Fruit fly (Drosophila melanogaster) whole organism, pupa: ENCODE results near the gene Ac76E.

ENCODE experiments used
- CG10348 ChIP-seq: fragments of 200-800 bp; sonication (Bioruptor generic); IDR thresholded peaks from 2 replicates; pipeline ENCODE4 v1.3.6; 2022; ENCODE audit warnings: missing biosample characterization, missing genetic modification characterization
- CG12605 ChIP-seq: fragments of 200-800 bp; sonication (Bioruptor generic); IDR thresholded peaks from 2 replicates; pipeline ENCODE4 v1.3.6; 2022; ENCODE audit warnings: missing biosample characterization, missing genetic modification characterization
- CG13204 ChIP-seq: fragments of 200-800 bp; sonication (Bioruptor generic); optimal IDR thresholded peaks from 2 replicates; lab custom pipeline; 2018; ENCODE audit warnings: missing biosample characterization, mild to moderate bottlenecking, missing genetic modification characterization, moderate library complexity
- CG14655 ChIP-seq: fragments of 200-800 bp; sonication (Bioruptor generic); optimal IDR thresholded peaks from 3 replicates; lab custom pipeline; 2017; ENCODE audit warnings: mild to moderate bottlenecking, missing biosample characterization, missing genetic modification reagents, missing genetic modification characterization
- CG15710 ChIP-seq: fragments of 200-800 bp; sonication (Bioruptor generic); optimal IDR thresholded peaks from 2 replicates; lab custom pipeline; 2018; ENCODE audit warnings: missing biosample characterization, mild to moderate bottlenecking, missing genetic modification characterization, moderate library complexity
- CG17806 ChIP-seq: fragments of 200-800 bp; sonication (Bioruptor generic); optimal IDR thresholded peaks from 2 replicates; lab custom pipeline; 2018; ENCODE audit warnings: missing biosample characterization, mild to moderate bottlenecking, missing genetic modification characterization, moderate library complexity
- CG32121 ChIP-seq: fragments of 200-800 bp; sonication (Bioruptor generic); IDR thresholded peaks from 2 replicates; pipeline ENCODE4 v1.3.6; 2022; ENCODE audit warnings: missing biosample characterization, missing genetic modification characterization
- CG34367 ChIP-seq: fragments of 200-800 bp; sonication (Bioruptor generic); optimal IDR thresholded peaks from 2 replicates; lab custom pipeline; 2018; ENCODE audit warnings: missing biosample characterization, mild to moderate bottlenecking, missing genetic modification characterization
- CG4496 ChIP-seq: fragments of 200-800 bp; sonication (Bioruptor generic); IDR thresholded peaks from 3 replicates; pipeline ENCODE4 v1.3.6; 2022; ENCODE audit warnings: missing biosample characterization, missing genetic modification characterization
- CG8159 ChIP-seq: fragments of 200-800 bp; sonication (Bioruptor generic); optimal IDR thresholded peaks from 3 replicates; lab custom pipeline; 2018; ENCODE audit warnings: missing biosample characterization, mild to moderate bottlenecking, missing genetic modification characterization, moderate library complexity
- CG8301 ChIP-seq: fragments of 200-800 bp; sonication (Bioruptor generic); optimal IDR thresholded peaks from 2 replicates; lab custom pipeline; 2018; ENCODE audit warnings: missing biosample characterization, mild to moderate bottlenecking, missing genetic modification characterization
- CG9948 ChIP-seq: fragments of 200-800 bp; sonication (Bioruptor generic); optimal IDR thresholded peaks from 2 replicates; lab custom pipeline; 2018; ENCODE audit warnings: missing biosample characterization, mild to moderate bottlenecking, missing genetic modification characterization, moderate library complexity
- D1 ChIP-seq: fragments of 200-800 bp; sonication (Bioruptor generic); optimal IDR thresholded peaks from 2 replicates; lab custom pipeline; 2018; ENCODE audit warnings: missing biosample characterization, mild to moderate bottlenecking, missing genetic modification characterization, moderate library complexity
- EcR ChIP-seq: fragments of 200-800 bp; sonication (Bioruptor generic); optimal IDR thresholded peaks from 3 replicates; lab custom pipeline; 2019; ENCODE audit warnings: missing biosample characterization, missing genetic modification characterization, mild to moderate bottlenecking, moderate library complexity, missing genetic modification reagents
- Ets98B ChIP-seq: fragments of 200-800 bp; sonication (Bioruptor generic); IDR thresholded peaks from 2 replicates; pipeline ENCODE4 v1.3.6; 2022; ENCODE audit warnings: missing biosample characterization, missing genetic modification characterization
- Pif1A ChIP-seq: fragments of 200-800 bp; sonication (Bioruptor generic); optimal IDR thresholded peaks from 3 replicates; lab custom pipeline; 2016; ENCODE audit warnings: missing biosample characterization, missing genetic modification characterization
- Pif1B ChIP-seq: fragments of 200-800 bp; sonication (Bioruptor generic); optimal IDR thresholded peaks from 3 replicates; lab custom pipeline; 2016; ENCODE audit warnings: missing biosample characterization, missing genetic modification characterization
- Snoo ChIP-seq: fragments of 200-800 bp; sonication (Bioruptor generic); optimal IDR thresholded peaks from 3 replicates; lab custom pipeline; 2017; ENCODE audit warnings: missing biosample characterization, mild to moderate bottlenecking, missing genetic modification characterization, inconsistent platforms
- fd96Ca ChIP-seq: fragments of 200-800 bp; sonication (Bioruptor generic); IDR thresholded peaks from 3 replicates; pipeline ENCODE4 v1.3.6; 2022; ENCODE audit warnings: missing biosample characterization, missing genetic modification characterization
- gl ChIP-seq: fragments of 200-800 bp; sonication (Bioruptor generic); optimal IDR thresholded peaks from 2 replicates; lab custom pipeline; 2018; ENCODE audit warnings: missing biosample characterization, mild to moderate bottlenecking, missing genetic modification characterization
- rn ChIP-seq: fragments of 200-800 bp; sonication (Bioruptor generic); IDR thresholded peaks from 2 replicates; pipeline ENCODE4 v1.3.6; 2022; ENCODE audit warnings: missing biosample characterization, missing genetic modification characterization

Ac76E gene

DNA sequence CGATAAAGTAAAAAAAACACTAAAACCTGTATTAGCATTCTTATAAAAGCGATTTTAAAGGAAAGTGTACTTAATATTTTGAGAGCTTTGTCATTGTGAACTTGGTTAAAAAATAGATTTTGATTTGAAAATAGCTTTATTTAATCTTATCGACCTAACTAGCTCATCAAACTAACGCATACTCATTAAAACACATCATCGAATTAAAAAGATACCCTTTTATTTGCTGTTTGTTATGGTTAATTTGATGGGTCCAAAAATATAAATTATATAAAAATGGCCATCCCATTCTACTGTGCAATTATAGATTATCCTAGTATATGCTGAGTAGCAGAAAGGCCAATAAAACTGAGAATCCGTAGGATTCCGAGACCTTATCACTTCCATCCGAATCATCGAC lies 11.9 kb downstream of the Ac76E start, which contains the start of gene CG32219:
TSS of gene CG32219 (minus strand) at position 101 of the 400 bp plus-strand sequence.
- no peak for TF ChIP-seq CG9948 (tag; lab: Kevin White, UChicago)
- no peak for TF ChIP-seq D1 (tag; lab: Kevin White, UChicago)
- TF ChIP-seq CG8301: no peak
- no peak for TF ChIP-seq gl (tag; lab: Kevin White, UChicago)
- TF ChIP-seq rn (GFP tag; lab: Robert Waterston, UW): no peak
- no peak for TF ChIP-seq CG17806 (tag; lab: Kevin White, UChicago)
- TF ChIP-seq CG8159 (tag; lab: Kevin White, UChicago): no peak
- no peak for TF ChIP-seq CG15710 (tag; lab: Kevin White, UChicago)
- no peak for TF ChIP-seq CG34367 (tag; lab: Kevin White, UChicago)
- no peak for TF ChIP-seq CG4496 (GFP tag; lab: Robert Waterston, UW)
- no peak for TF ChIP-seq CG14655
- TF ChIP-seq CG12605: no peak
- TF ChIP-seq CG13204: no peak

DNA sequence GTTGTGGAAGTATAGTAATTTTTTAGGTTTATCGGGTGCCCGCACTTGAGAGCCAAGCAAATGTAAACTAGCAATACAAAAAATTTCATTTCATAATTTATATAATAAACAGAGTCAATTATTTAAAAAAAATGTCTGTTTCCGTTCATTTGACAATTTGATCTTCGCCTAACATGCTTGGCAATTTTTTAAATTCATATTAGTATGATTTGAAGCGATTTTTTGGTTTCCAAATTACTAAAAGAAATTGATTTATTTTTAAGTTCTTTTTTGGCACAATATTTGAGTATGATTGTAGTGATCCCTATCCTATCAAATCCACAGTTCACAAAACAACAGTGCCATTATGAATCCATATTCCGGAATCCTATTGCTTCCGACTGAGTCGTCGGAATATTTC lies 12.8 kb downstream of the Ac76E start, which contains the start of gene CG34258:
TSS of gene CG34258 (minus strand) at position 101 of the 400 bp plus-strand sequence.
- TF ChIP-seq CG13204: no peak
- TF ChIP-seq CG12605: no peak
- TF ChIP-seq CG10348 (GFP tag; lab: Robert Waterston, UW): no peak
- no peak for TF ChIP-seq CG8159 (tag; lab: Kevin White, UChicago)
- no peak for TF ChIP-seq fd96Ca
- no peak for TF ChIP-seq CG4496 (GFP tag; lab: Robert Waterston, UW)

DNA sequence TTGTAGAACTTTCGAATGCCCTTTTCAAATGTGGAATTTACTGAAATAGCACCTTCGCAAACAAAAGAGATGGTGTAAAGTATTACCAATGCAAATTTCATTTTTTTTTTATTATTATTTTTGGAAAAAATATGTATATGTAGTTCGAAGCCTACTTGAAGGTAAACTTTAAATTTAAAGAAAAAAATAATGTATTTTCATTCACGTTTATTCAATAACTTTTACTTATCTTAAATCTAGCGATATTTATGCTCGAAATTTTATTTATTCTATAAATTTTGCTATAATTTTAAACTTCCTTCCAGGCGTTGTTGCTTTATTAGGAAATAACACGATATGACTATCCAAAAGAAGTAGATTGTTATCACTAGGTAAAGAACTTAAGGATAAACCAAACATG lies 13.6 kb downstream of the Ac76E start, which contains the start of gene CG33710:
TSS of gene CG33710 (minus strand) at position 101 of the 400 bp plus-strand sequence.
- TF ChIP-seq CG4496 (GFP tag; lab: Robert Waterston, UW) (no peak), CG9948 (tag; lab: Kevin White, UChicago) (no peak), CG14655 (no peak), CG8159 (tag; lab: Kevin White, UChicago) (no peak), rn (GFP tag; lab: Robert Waterston, UW) (no peak), CG13204 (no peak), D1 (tag; lab: Kevin White, UChicago) (no peak), Pif1A (GFP tag; lab: Kevin White, UChicago) (no peak), EcR (no peak), gl (tag; lab: Kevin White, UChicago) (no peak), fd96Ca (no peak)

DNA sequence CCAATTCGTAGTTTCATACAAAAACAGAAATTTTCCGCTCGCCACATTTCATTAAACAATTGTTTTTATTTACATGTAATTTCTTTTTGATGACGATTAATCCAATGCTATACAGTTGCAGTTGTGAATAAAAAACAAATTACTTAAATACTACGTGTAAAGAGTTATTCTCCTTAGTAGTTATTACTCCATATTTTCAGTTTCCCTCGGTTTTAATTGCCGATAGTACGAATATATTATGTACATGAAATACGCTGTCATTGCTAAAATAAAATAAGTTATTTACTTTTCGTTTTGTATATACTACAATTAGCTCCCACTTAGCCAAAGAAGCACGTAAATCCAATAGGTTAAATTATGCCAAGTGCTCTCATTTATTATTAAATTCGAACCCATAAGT lies 14.5 kb downstream of the Ac76E start, which contains the start of gene CG42655:
TSS of gene CG42655 (minus strand) at position 101 of the 400 bp plus-strand sequence.
- TF ChIP-seq rn (GFP tag; lab: Robert Waterston, UW) (no peak), CG12605 (no peak), CG8159 (tag; lab: Kevin White, UChicago) (no peak), CG8301 (no peak), CG9948 (tag; lab: Kevin White, UChicago) (no peak), EcR (no peak), D1 (tag; lab: Kevin White, UChicago) (no peak), Ets98B (GFP tag; lab: Robert Waterston, UW) (no peak), CG14655 (no peak), Snoo (tag; lab: Kevin White, UChicago) (no peak), CG13204 (no peak), CG4496 (GFP tag; lab: Robert Waterston, UW) (no peak), CG15710 (tag; lab: Kevin White, UChicago) (no peak), CG10348 (GFP tag; lab: Robert Waterston, UW) (no peak), fd96Ca (no peak)
- TF ChIP-seq, all 21 proteins: peak for 0

DNA sequence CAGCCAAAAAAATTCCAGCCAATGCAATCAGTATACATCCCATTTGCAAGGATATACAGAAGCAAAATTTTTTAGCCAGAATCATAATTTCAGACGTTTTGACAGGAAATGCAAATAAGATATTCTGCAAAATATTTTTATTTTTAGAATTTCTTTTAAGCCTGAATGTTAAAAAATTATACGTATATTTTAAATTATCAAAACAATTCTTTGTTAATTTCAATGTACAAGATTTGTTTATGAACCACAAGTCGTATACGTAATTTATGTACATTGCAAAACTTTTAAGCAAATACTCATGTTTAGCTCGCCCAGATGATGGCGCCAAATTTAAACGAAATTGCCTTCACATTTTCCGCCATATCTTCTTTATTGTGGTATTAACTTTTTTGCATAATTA lies 15.3 kb downstream of the Ac76E start, which contains the start of gene CG42654:
TSS of gene CG42654 (minus strand) at position 101 of the 400 bp plus-strand sequence.
- TF ChIP-seq CG12605 (no peak), CG14655 (no peak), fd96Ca (no peak), CG13204 (no peak), EcR (no peak), CG8159 (tag; lab: Kevin White, UChicago) (no peak), CG32121 (GFP tag; lab: Robert Waterston, UW) (no peak), CG10348 (GFP tag; lab: Robert Waterston, UW) (no peak), Ets98B (GFP tag; lab: Robert Waterston, UW) (no peak), D1 (tag; lab: Kevin White, UChicago) (no peak), CG34367 (tag; lab: Kevin White, UChicago) (no peak), gl (tag; lab: Kevin White, UChicago) (no peak), Snoo (tag; lab: Kevin White, UChicago) (no peak), CG15710 (tag; lab: Kevin White, UChicago) (no peak), CG9948 (tag; lab: Kevin White, UChicago) (no peak), CG8301 (no peak), CG17806 (tag; lab: Kevin White, UChicago) (no peak), Pif1A (GFP tag; lab: Kevin White, UChicago) (no peak)
- TF ChIP-seq, all 21 proteins: peak for 0

DNA sequence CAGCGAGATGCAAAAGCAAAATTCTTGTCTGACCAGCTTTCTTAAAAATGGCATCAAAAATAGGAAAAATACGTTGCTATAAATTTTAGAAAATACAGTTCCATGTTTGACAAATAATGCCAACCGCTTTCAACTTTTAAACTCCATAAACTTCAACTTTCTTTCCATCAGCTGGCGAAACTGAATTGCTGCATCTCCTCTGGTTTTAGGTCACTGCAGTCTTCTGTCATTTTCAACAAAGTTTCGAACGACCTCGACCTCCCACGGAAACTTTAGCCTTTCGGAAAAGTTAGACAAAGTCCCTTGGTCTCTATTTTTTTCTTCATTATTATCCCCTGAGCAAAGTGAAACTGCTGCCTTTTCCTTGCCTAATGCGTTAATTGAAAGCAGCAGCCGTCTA lies 16.6 kb downstream of the Ac76E start, which contains the start of gene CG42263:
TSS of gene CG42263 (minus strand) at position 101 of the 400 bp plus-strand sequence.
- no peak for TF ChIP-seq CG17806 (tag; lab: Kevin White, UChicago)
- TF ChIP-seq Snoo (tag; lab: Kevin White, UChicago): no peak
- no peak for TF ChIP-seq CG34367 (tag; lab: Kevin White, UChicago)
- no peak for TF ChIP-seq CG14655
- no peak for TF ChIP-seq Pif1A (GFP tag; lab: Kevin White, UChicago)

DNA sequence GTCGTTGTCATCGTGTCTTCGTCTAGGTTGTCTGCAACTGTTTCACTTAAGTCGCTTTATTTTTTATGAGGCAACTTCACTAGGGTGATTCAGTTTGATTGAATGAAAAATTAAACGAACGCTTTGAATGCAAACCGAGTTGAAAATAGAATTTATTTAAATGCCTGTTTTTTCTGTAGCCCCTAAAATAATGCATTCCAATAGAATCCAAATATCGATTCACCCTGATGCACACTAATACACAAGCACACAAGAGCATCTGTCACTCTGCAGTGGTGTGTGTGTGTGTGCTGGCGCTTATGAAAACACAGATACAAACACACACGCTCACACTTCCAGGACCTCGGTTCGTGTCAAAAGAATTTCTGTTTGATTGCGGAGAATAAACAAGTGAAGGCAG lies 22.7 kb downstream of the Ac76E start:
- TF ChIP-seq Pif1B (GFP tag; lab: Kevin White, UChicago) (peak; percentile 26), gl (tag; lab: Kevin White, UChicago) (no peak), CG10348 (GFP tag; lab: Robert Waterston, UW) (no peak), Pif1A (GFP tag; lab: Kevin White, UChicago) (no peak), CG4496 (GFP tag; lab: Robert Waterston, UW) (0 out of 3 replicates have a peak, but pooled peaks have one; percentile 20), CG17806 (tag; lab: Kevin White, UChicago) (no peak), CG32121 (GFP tag; lab: Robert Waterston, UW) (no peak), CG8301 (peak; percentile 39), CG15710 (tag; lab: Kevin White, UChicago) (peak; percentile 56), CG34367 (tag; lab: Kevin White, UChicago) (peak; percentile 41), fd96Ca (no peak), rn (GFP tag; lab: Robert Waterston, UW) (no peak), CG8159 (tag; lab: Kevin White, UChicago) (peak; percentile 51), CG12605 (peak; percentile 38; the same call in 1 of the 2 replicates), CG14655 (peak; percentile 40), CG9948 (tag; lab: Kevin White, UChicago) (no peak), CG13204 (no peak), EcR (no peak), D1 (tag; lab: Kevin White, UChicago) (no peak), Snoo (tag; lab: Kevin White, UChicago) (no peak), Ets98B (GFP tag; lab: Robert Waterston, UW) (no peak)
